Fruit fly (Drosophila melanogaster) whole organism, embryonic: Measurements from ENCODE around the gene CG31109.

Experiments
- Bteb2 ChIP-seq: fragments of 200-800 bp; sonication (Bioruptor generic); optimal IDR thresholded peaks from 2 replicates; lab custom pipeline; 2016; ENCODE audit warnings: missing biosample characterization, missing genetic modification characterization
- CG10209 ChIP-seq: fragments of 200-800 bp; sonication (Bioruptor generic); optimal IDR thresholded peaks from 3 replicates; lab custom pipeline; 2017; ENCODE audit warnings: missing biosample characterization, mild to moderate bottlenecking, missing genetic modification characterization, missing genetic modification reagents
- CG10267 ChIP-seq: fragments of 200-800 bp; sonication (Bioruptor generic); optimal IDR thresholded peaks from 2 replicates; lab custom pipeline; 2018; ENCODE audit warnings: missing biosample characterization, mild to moderate bottlenecking, missing genetic modification characterization, moderate library complexity
- CG10654 ChIP-seq: fragments of 200-800 bp; sonication (Bioruptor generic); optimal IDR thresholded peaks from 2 replicates; lab custom pipeline; 2016; ENCODE audit warnings: missing biosample characterization, missing genetic modification characterization
- CG11398 ChIP-seq: fragments of 200-800 bp; sonication (Bioruptor generic); optimal IDR thresholded peaks from 2 replicates; lab custom pipeline; 2016; ENCODE audit warnings: missing biosample characterization, missing genetic modification characterization
- CG11723 ChIP-seq: fragments of 200-800 bp; sonication (Bioruptor generic); optimal IDR thresholded peaks from 2 replicates; lab custom pipeline; 2017; ENCODE audit warnings: missing biosample characterization, mild to moderate bottlenecking, missing genetic modification characterization
- CG12071 ChIP-seq: fragments of 200-800 bp; sonication (Bioruptor generic); optimal IDR thresholded peaks from 3 replicates; lab custom pipeline; 2018; ENCODE audit warnings: missing biosample characterization, mild to moderate bottlenecking, missing genetic modification characterization
- CG12219 ChIP-seq: fragments of 200-800 bp; sonication (Bioruptor generic); optimal IDR thresholded peaks from 3 replicates; lab custom pipeline; 2018; ENCODE audit warnings: missing biosample characterization, mild to moderate bottlenecking, missing genetic modification characterization
- CG12659 ChIP-seq: fragments of 200-800 bp; sonication (Bioruptor generic); optimal IDR thresholded peaks from 3 replicates; lab custom pipeline; 2017; ENCODE audit warnings: mild to moderate bottlenecking, missing biosample characterization, missing genetic modification reagents, missing genetic modification characterization
- CG12942 ChIP-seq: fragments of 200-800 bp; sonication (Bioruptor generic); optimal IDR thresholded peaks from 3 replicates; lab custom pipeline; 2016; ENCODE audit warnings: missing biosample characterization, missing genetic modification characterization
- CG14014 ChIP-seq: fragments of 200-800 bp; sonication (Bioruptor generic); IDR thresholded peaks from 2 replicates; pipeline ENCODE4 v1.3.6; 2022; ENCODE audit warnings: missing biosample characterization, missing genetic modification characterization
- CG17568 ChIP-seq: fragments of 200-800 bp; sonication (Bioruptor generic); optimal IDR thresholded peaks from 2 replicates; lab custom pipeline; 2018; ENCODE audit warnings: missing biosample characterization, mild to moderate bottlenecking, missing genetic modification characterization, moderate library complexity
- CG18476 ChIP-seq: fragments of 200-800 bp; sonication (Bioruptor generic); optimal IDR thresholded peaks from 2 replicates; lab custom pipeline; 2016; ENCODE audit warnings: missing biosample characterization, mild to moderate bottlenecking, missing genetic modification characterization
- CG2875 ChIP-seq: fragments of 200-800 bp; sonication (Bioruptor generic); optimal IDR thresholded peaks from 2 replicates; lab custom pipeline; 2017; ENCODE audit warnings: missing biosample characterization, mild to moderate bottlenecking, missing genetic modification characterization, missing genetic modification reagents
- CG31224 ChIP-seq: fragments of 200-800 bp; sonication (Bioruptor generic); IDR thresholded peaks from 2 replicates; pipeline ENCODE4 v1.3.6; 2022; ENCODE audit warnings: missing biosample characterization, missing genetic modification characterization
- CG5953 ChIP-seq: fragments of 200-800 bp; sonication (Bioruptor generic); IDR thresholded peaks from 2 replicates; pipeline ENCODE4 v1.3.6; 2022; ENCODE audit warnings: missing biosample characterization, missing genetic modification characterization
- CG6854 ChIP-seq: fragments of 200-800 bp; sonication (Bioruptor generic); optimal IDR thresholded peaks from 3 replicates; lab custom pipeline; 2017; ENCODE audit warnings: missing biosample characterization, mild to moderate bottlenecking, missing genetic modification characterization
- CG8478 ChIP-seq: fragments of >200 bp; optimal IDR thresholded peaks from 2 replicates; lab custom pipeline; 2018
- CG8765 ChIP-seq: fragments of 200-800 bp; sonication (Bioruptor generic); IDR thresholded peaks from 2 replicates; pipeline ENCODE4 v1.3.6; 2022; ENCODE audit warnings: missing biosample characterization, missing genetic modification characterization
- CG9215 ChIP-seq: fragments of 200-800 bp; sonication (Bioruptor generic); IDR thresholded peaks from 2 replicates; pipeline ENCODE4 v1.3.6; 2022; ENCODE audit warnings: missing biosample characterization, missing genetic modification characterization
- CG9797 ChIP-seq: fragments of 200-800 bp; sonication (Bioruptor generic); optimal IDR thresholded peaks from 3 replicates; lab custom pipeline; 2018; ENCODE audit warnings: missing biosample characterization, mild to moderate bottlenecking, missing genetic modification characterization
- Dll ChIP-seq: fragments of 200-800 bp; sonication (Bioruptor generic); IDR thresholded peaks from 4 replicates; pipeline ENCODE4 v1.3.6; 2022; ENCODE audit warnings: missing biosample characterization, missing genetic modification characterization; ENCODE audit not compliant: partially characterized antibody
- Ets97D ChIP-seq: fragments of 200-800 bp; sonication (Bioruptor generic); optimal IDR thresholded peaks from 3 replicates; lab custom pipeline; 2016; ENCODE audit warnings: missing biosample characterization, missing genetic modification characterization
- Fer1 ChIP-seq: fragments of 200-800 bp; sonication (Bioruptor generic); optimal IDR thresholded peaks from 2 replicates; lab custom pipeline; 2017; ENCODE audit warnings: missing biosample characterization, mild to moderate bottlenecking, missing genetic modification characterization
- GATAe ChIP-seq: fragments of 200-800 bp; sonication (Bioruptor generic); conservative IDR thresholded peaks from 2 replicates; pipeline ENCODE4 v1.3.6; 2022; ENCODE audit warnings: missing biosample characterization, missing genetic modification characterization
- Hr3 ChIP-seq: fragments of 200-800 bp; sonication (Bioruptor generic); optimal IDR thresholded peaks from 3 replicates; lab custom pipeline; 2016; ENCODE audit warnings: missing biosample characterization, missing genetic modification characterization
- Nf-YC ChIP-seq: fragments of 200-800 bp; optimal IDR thresholded peaks from 3 replicates; lab custom pipeline; 2019; ENCODE audit warnings: missing biosample characterization, mild to moderate bottlenecking, missing genetic modification characterization, moderate library complexity
- Oli ChIP-seq: fragments of 200-800 bp; sonication (Bioruptor generic); optimal IDR thresholded peaks from 2 replicates; lab custom pipeline; 2018; ENCODE audit warnings: missing biosample characterization, mild to moderate bottlenecking, missing genetic modification characterization, moderate library complexity
- Scr ChIP-seq: fragments of 200-800 bp; sonication (Bioruptor generic); IDR thresholded peaks from 2 replicates; pipeline ENCODE4 v1.3.6; 2022; ENCODE audit warnings: missing biosample characterization, missing genetic modification characterization; ENCODE audit not compliant: partially characterized antibody
- Stat92E ChIP-seq, 3 experiments: fragments of >200 bp in 2 of 3; fragments of 200-800 bp in 1 of 3; sonication (Bioruptor generic) in 1 of 3; optimal IDR thresholded peaks; 2 replicates each; lab custom pipeline; 2017 to 2019; ENCODE audit warnings: missing biosample characterization in 3 of 3, missing genetic modification characterization in 3 of 3, mild to moderate bottlenecking in 1 of 3, moderate library complexity in 1 of 3
- Tbp ChIP-seq: fragments of >200 bp; optimal IDR thresholded peaks from 2 replicates; lab custom pipeline; 2018; ENCODE audit warnings: missing biosample characterization, missing genetic modification characterization
- Trl ChIP-seq, 3 experiments: fragments of >200 bp in 2 of 3; fragments of 200-800 bp in 1 of 3; sonication (Bioruptor generic) in 1 of 3; optimal IDR thresholded peaks; 2 replicates in 1 of 3; 3 replicates in 2 of 3; lab custom pipeline; 2016 to 2017; ENCODE audit warnings: missing biosample characterization in 1 of 3, missing genetic modification characterization in 1 of 3
- aop ChIP-seq: fragments of 200-800 bp; sonication (Bioruptor generic); IDR thresholded peaks from 2 replicates; pipeline ENCODE4 v1.3.6; 2022; ENCODE audit warnings: missing biosample characterization, missing genetic modification characterization
- bigmax ChIP-seq: fragments of 200-800 bp; sonication (Bioruptor generic); optimal IDR thresholded peaks from 2 replicates; lab custom pipeline; 2018; ENCODE audit warnings: missing biosample characterization, mild to moderate bottlenecking, missing genetic modification characterization
- danr ChIP-seq: fragments of 200-800 bp; sonication (Bioruptor generic); IDR thresholded peaks from 2 replicates; pipeline ENCODE4 v1.3.6; 2022; ENCODE audit warnings: missing biosample characterization, missing genetic modification characterization
- exex ChIP-seq: fragments of 200-800 bp; sonication (Bioruptor generic); optimal IDR thresholded peaks from 4 replicates; lab custom pipeline; 2018; ENCODE audit warnings: missing biosample characterization, mild to moderate bottlenecking, missing genetic modification characterization, moderate library complexity
- gfzf ChIP-seq: fragments of 200-800 bp; sonication (Bioruptor generic); optimal IDR thresholded peaks from 2 replicates; lab custom pipeline; 2016; ENCODE audit warnings: missing biosample characterization, mild to moderate bottlenecking, missing genetic modification characterization, moderate library complexity
- jing ChIP-seq: fragments of 200-800 bp; sonication (Bioruptor generic); optimal IDR thresholded peaks from 2 replicates; lab custom pipeline; 2018; ENCODE audit warnings: missing biosample characterization, mild to moderate bottlenecking, missing genetic modification characterization
- lab ChIP-seq: fragments of 200-800 bp; sonication (Bioruptor generic); optimal IDR thresholded peaks from 3 replicates; lab custom pipeline; 2017; ENCODE audit warnings: missing biosample characterization, missing genetic modification characterization, mild to moderate bottlenecking, moderate library complexity, missing genetic modification reagents
- oc ChIP-seq: fragments of 200-800 bp; sonication (Bioruptor generic); optimal IDR thresholded peaks from 2 replicates; lab custom pipeline; 2018; ENCODE audit warnings: missing biosample characterization, mild to moderate bottlenecking, missing genetic modification characterization, moderate library complexity
- psq ChIP-seq: fragments of 200-800 bp; sonication (Bioruptor generic); optimal IDR thresholded peaks from 2 replicates; lab custom pipeline; 2017; ENCODE audit warnings: missing biosample characterization, missing genetic modification characterization
- sr ChIP-seq: fragments of 200-800 bp; sonication (Bioruptor generic); IDR thresholded peaks from 3 replicates; pipeline ENCODE4 v1.3.6; 2022; ENCODE audit warnings: missing biosample characterization, missing genetic modification characterization
- stc ChIP-seq: fragments of 200-800 bp; sonication (Bioruptor generic); IDR thresholded peaks from 2 replicates; pipeline ENCODE4 v1.3.6; 2022; ENCODE audit warnings: missing biosample characterization, missing genetic modification characterization
- tap ChIP-seq: fragments of 200-800 bp; optimal IDR thresholded peaks from 3 replicates; lab custom pipeline; 2019; ENCODE audit warnings: missing biosample characterization, mild to moderate bottlenecking, missing genetic modification characterization, moderate library complexity
- trem ChIP-seq: fragments of 200-800 bp; optimal IDR thresholded peaks from 3 replicates; lab custom pipeline; 2019; ENCODE audit warnings: missing biosample characterization, mild to moderate bottlenecking, missing genetic modification characterization, moderate library complexity
- trh ChIP-seq: fragments of 200-800 bp; sonication (Bioruptor generic); optimal IDR thresholded peaks from 2 replicates; lab custom pipeline; 2016; ENCODE audit warnings: missing biosample characterization, missing genetic modification characterization
- unc-4 ChIP-seq: fragments of 200-800 bp; sonication (Bioruptor generic); IDR thresholded peaks from 2 replicates; pipeline ENCODE4 v1.3.6; 2022; ENCODE audit warnings: missing biosample characterization, missing genetic modification characterization; ENCODE audit not compliant: partially characterized antibody
- wek ChIP-seq: fragments of 200-800 bp; sonication (Bioruptor generic); optimal IDR thresholded peaks from 3 replicates; lab custom pipeline; 2018; ENCODE audit warnings: missing biosample characterization, mild to moderate bottlenecking, missing genetic modification characterization, moderate library complexity

The CG31109 gene

dm6 chr3R:25049742-25050517, 4.5 kb downstream of the CG31109 start (continued):
- peak; percentile 34 for TF ChIP-seq CG12659 (GFP tag; lab: Kevin White, UChicago)
- no peak for TF ChIP-seq Dll
- TF ChIP-seq oc = no peak
- peak; percentile 81 for TF ChIP-seq CG10267 (tag; lab: Kevin White, UChicago)
- TF ChIP-seq CG11398 = no peak
- no peak for TF ChIP-seq Bteb2
- TF ChIP-seq CG17568 (GFP tag; lab: Kevin White, UChicago) = no peak
- no peak for TF ChIP-seq CG2875
- peak; percentile 48 for TF ChIP-seq trem
- TF ChIP-seq CG18476 (GFP tag; lab: Kevin White, UChicago) = no peak
- TF ChIP-seq gfzf (GFP tag; lab: Kevin White, UChicago) = peak; percentile 49
- no peak for TF ChIP-seq wek
- TF ChIP-seq trh (GFP tag; lab: Kevin White, UChicago) = no peak
- no peak for TF ChIP-seq unc-4 (GFP tag; lab: Robert Waterston, UW)
- TF ChIP-seq Scr (GFP tag; lab: Robert Waterston, UW) = no peak
- TF ChIP-seq CG9797 (GFP tag; lab: Kevin White, UChicago) = no peak
- TF ChIP-seq CG10209 (GFP tag; lab: Kevin White, UChicago) = no peak
- TF ChIP-seq CG9215 = no peak
- no peak for TF ChIP-seq danr
- no peak for TF ChIP-seq GATAe (GFP tag; lab: Robert Waterston, UW)
- no peak for TF ChIP-seq aop
- TF ChIP-seq Fer1 = peak; percentile 70
- peak; percentile 88 for TF ChIP-seq exex (tag; lab: Kevin White, UChicago)
- no peak for TF ChIP-seq CG8765 (GFP tag; lab: Robert Waterston, UW)
- TF ChIP-seq jing (GFP tag; lab: Kevin White, UChicago) = no peak
- no peak for TF ChIP-seq stc
- peak in 1 of 3 experiments; percentile 62 for TF ChIP-seq Stat92E (GFP tag; optimal IDR thresholded peaks at IDR 0.05; lab: Kevin White, UChicago)
- no peak for TF ChIP-seq sr (GFP tag; lab: Robert Waterston, UW)
- no peak for TF ChIP-seq CG14014 (GFP tag; lab: Robert Waterston, UW)
- no peak for TF ChIP-seq CG12942 (GFP tag; lab: Kevin White, UChicago)
- TF ChIP-seq Trl (optimal IDR thresholded peaks at IDR 0.05; lab: Kevin White, UChicago) = peak; percentile 49 to 84
- peak; percentile 9 for TF ChIP-seq Trl (GFP tag; optimal IDR thresholded peaks at IDR 0.05; lab: Kevin White, UChicago)
- TF ChIP-seq CG8478 = no peak
- peak; percentile 28 for TF ChIP-seq tap
- TF ChIP-seq Oli (tag; lab: Kevin White, UChicago) = no peak
- no peak for TF ChIP-seq Tbp (GFP tag; lab: Kevin White, UChicago)
- TF ChIP-seq lab (GFP tag; lab: Kevin White, UChicago) = peak; percentile 72
- peak; percentile 61 for TF ChIP-seq CG12071 (GFP tag; lab: Kevin White, UChicago)
- TF ChIP-seq Ets97D = no peak
- no peak for TF ChIP-seq CG31224
- no peak for TF ChIP-seq CG10654
- no peak for TF ChIP-seq bigmax (GFP tag; lab: Kevin White, UChicago)
- peak; percentile 8 for TF ChIP-seq CG12219 (GFP tag; lab: Kevin White, UChicago)
- TF ChIP-seq Nf-YC (tag; lab: Kevin White, UChicago) = peak; percentile 85
- no peak for TF ChIP-seq CG11723 (GFP tag; lab: Kevin White, UChicago)
- TF ChIP-seq CG5953 = no peak
- TF ChIP-seq Hr3 (GFP tag; lab: Kevin White, UChicago) = no peak
- TF ChIP-seq CG6854 = peak; percentile 10
- peak; percentile 31 for TF ChIP-seq psq (GFP tag; lab: Kevin White, UChicago)
